Worm (Caenorhabditis elegans) whole organism, L1 larva: ENCODE data around the gene C34F6.12.

Experiments used
- C04F5.9 ChIP-seq: sonication (generic microtip); optimal IDR thresholded peaks from 2 replicates; lab custom pipeline; 2016; ENCODE audit warnings: missing genetic modification characterization, missing compliant biosample characterization
- C16A3.4 ChIP-seq: fragments of 150-350 bp; optimal IDR thresholded peaks from 2 replicates; lab custom pipeline; 2014; ENCODE audit warnings: missing biosample characterization, missing genetic modification characterization
- F16B12.6 ChIP-seq: fragments of 150-350 bp; optimal IDR thresholded peaks from 2 replicates; lab custom pipeline; 2014; ENCODE audit warnings: missing biosample characterization, missing genetic modification characterization
- aha-1 ChIP-seq: fragments of 150-350 bp; optimal IDR thresholded peaks from 2 replicates; lab custom pipeline; 2014; ENCODE audit warnings: missing biosample characterization, missing genetic modification characterization
- alr-1 ChIP-seq: fragments of 200-800 bp; sonication (Bioruptor generic); optimal IDR thresholded peaks from 2 replicates; lab custom pipeline; 2018; ENCODE audit warnings: borderline replicate concordance, mild to moderate bottlenecking, missing genetic modification characterization, missing compliant biosample characterization
- aly-2 ChIP-seq: fragments of 150-350 bp; optimal IDR thresholded peaks from 2 replicates; lab custom pipeline; 2014; ENCODE audit warnings: missing biosample characterization, missing genetic modification characterization
- ama-1 ChIP-seq: fragments of 150-350 bp; optimal IDR thresholded peaks from 2 replicates; lab custom pipeline; 2014
- blmp-1 ChIP-seq: fragments of 150-350 bp; optimal IDR thresholded peaks from 2 replicates; lab custom pipeline; 2014; ENCODE audit warnings: missing biosample characterization, missing genetic modification characterization
- ceh-63 ChIP-seq: fragments of 200-800 bp; sonication (Bioruptor generic); optimal IDR thresholded peaks from 2 replicates; lab custom pipeline; 2018; ENCODE audit warnings: mild to moderate bottlenecking, missing genetic modification characterization, missing compliant biosample characterization
- ceh-88 ChIP-seq: fragments of 200-800 bp; sonication (Bioruptor generic); IDR thresholded peaks from 2 replicates; pipeline ENCODE4 v1.3.6; 2022; ENCODE audit warnings: missing genetic modification characterization, missing compliant biosample characterization
- dpl-1 ChIP-seq, 3 experiments: fragments of 150-350 bp in 2 of 3; sonication (generic microtip) in 1 of 3; optimal IDR thresholded peaks; 2 replicates each; lab custom pipeline; 2014 to 2017; ENCODE audit warnings: missing biosample characterization in 3 of 3, missing genetic modification characterization in 3 of 3, missing genetic modification reagents in 3 of 3
- efl-1 ChIP-seq, 4 experiments: fragments of 150-350 bp; optimal IDR thresholded peaks in 3 of 4; peaks in 1 of 4; 1 replicate in 1 of 4; 2 replicates in 3 of 4; lab custom pipeline; 2014; ENCODE audit warnings: missing biosample characterization in 2 of 4, missing genetic modification characterization in 2 of 4, missing genetic modification reagents in 2 of 4
- efl-3 ChIP-seq: fragments of 200-800 bp; sonication (Bioruptor generic); optimal IDR thresholded peaks from 2 replicates; lab custom pipeline; 2018; ENCODE audit warnings: mild to moderate bottlenecking, missing genetic modification characterization, missing compliant biosample characterization
- egl-27 ChIP-seq, 2 experiments: fragments of 150-350 bp in 1 of 2; sonication (generic microtip); optimal IDR thresholded peaks; 3 replicates each; lab custom pipeline; 2017 to 2018; ENCODE audit warnings: missing biosample characterization in 2 of 2, missing genetic modification characterization in 2 of 2, missing genetic modification reagents in 2 of 2
- elt-2 ChIP-seq: sonication (generic microtip); optimal IDR thresholded peaks from 2 replicates; lab custom pipeline; 2016; ENCODE audit warnings: missing genetic modification characterization, mild to moderate bottlenecking, inconsistent platforms, missing compliant biosample characterization, missing genetic modification reagents
- elt-3 ChIP-seq, 6 experiments: fragments of 150-350 bp in 1 of 6; sonication (generic microtip); optimal IDR thresholded peaks; 2 replicates each; lab custom pipeline; 2017 to 2018; ENCODE audit warnings: missing biosample characterization in 6 of 6, missing genetic modification characterization in 6 of 6, inconsistent platforms in 1 of 6
- fkh-10 ChIP-seq: sonication (generic microtip); optimal IDR thresholded peaks from 2 replicates; lab custom pipeline; 2017; ENCODE audit warnings: missing biosample characterization, missing genetic modification reagents, missing genetic modification characterization
- fkh-4 ChIP-seq: sonication (generic microtip); optimal IDR thresholded peaks from 2 replicates; lab custom pipeline; 2016; ENCODE audit warnings: missing compliant biosample characterization, missing genetic modification characterization, borderline replicate concordance
- fkh-8 ChIP-seq: sonication (generic microtip); optimal IDR thresholded peaks from 2 replicates; lab custom pipeline; 2016; ENCODE audit warnings: mild to moderate bottlenecking, missing genetic modification characterization, missing compliant biosample characterization
- fos-1 ChIP-seq: fragments of 150-350 bp; optimal IDR thresholded peaks from 2 replicates; lab custom pipeline; 2014; ENCODE audit warnings: missing biosample characterization, missing genetic modification characterization
- grh-1 ChIP-seq: fragments of 200-800 bp; sonication (Bioruptor generic); IDR thresholded peaks from 2 replicates; pipeline ENCODE4 v1.3.6; 2022; ENCODE audit warnings: missing genetic modification reagents, missing genetic modification characterization, missing compliant biosample characterization
- hlh-17 ChIP-seq: fragments of 200-800 bp; sonication (Bioruptor generic); optimal IDR thresholded peaks from 2 replicates; lab custom pipeline; 2018; ENCODE audit warnings: missing genetic modification characterization, mild to moderate bottlenecking, missing compliant biosample characterization, moderate library complexity, borderline replicate concordance
- hpl-2 ChIP-seq: fragments of 150-350 bp; optimal IDR thresholded peaks from 2 replicates; lab custom pipeline; 2014; ENCODE audit warnings: missing biosample characterization, missing genetic modification reagents, missing genetic modification characterization
- irx-1 ChIP-seq: sonication (generic microtip); optimal IDR thresholded peaks from 2 replicates; lab custom pipeline; 2016; ENCODE audit warnings: missing genetic modification characterization, missing compliant biosample characterization
- lin-13 ChIP-seq: fragments of 150-350 bp; optimal IDR thresholded peaks from 2 replicates; lab custom pipeline; 2014; ENCODE audit warnings: missing biosample characterization, missing genetic modification reagents, missing genetic modification characterization
- lin-39 ChIP-seq: fragments of 150-350 bp; optimal IDR thresholded peaks from 2 replicates; lab custom pipeline; 2014; ENCODE audit warnings: missing biosample characterization, missing genetic modification reagents, missing genetic modification characterization
- lsy-2 ChIP-seq, 2 experiments: fragments of 150-350 bp; optimal IDR thresholded peaks; 2 replicates each; lab custom pipeline; 2014; ENCODE audit warnings: missing biosample characterization in 2 of 2, missing genetic modification characterization in 2 of 2
- mdl-1 ChIP-seq, 2 experiments: fragments of 150-350 bp; optimal IDR thresholded peaks; 2 replicates each; lab custom pipeline; 2014 to 2017; ENCODE audit warnings: missing biosample characterization in 2 of 2, missing genetic modification characterization in 2 of 2, inconsistent platforms in 1 of 2
- mep-1 ChIP-seq: fragments of 150-350 bp; optimal IDR thresholded peaks from 2 replicates; lab custom pipeline; 2014; ENCODE audit warnings: missing biosample characterization, missing genetic modification characterization
- nhr-12 ChIP-seq: sonication (generic microtip); optimal IDR thresholded peaks from 2 replicates; lab custom pipeline; 2017; ENCODE audit warnings: missing biosample characterization, missing genetic modification characterization
- nhr-237 ChIP-seq: fragments of 150-350 bp; optimal IDR thresholded peaks from 2 replicates; lab custom pipeline; 2014; ENCODE audit warnings: missing biosample characterization, missing genetic modification characterization
- nhr-28 ChIP-seq: fragments of 150-350 bp; optimal IDR thresholded peaks from 2 replicates; lab custom pipeline; 2014; ENCODE audit warnings: missing biosample characterization, missing genetic modification characterization
- nhr-47 ChIP-seq: sonication (generic microtip); optimal IDR thresholded peaks from 2 replicates; lab custom pipeline; 2016; ENCODE audit warnings: mild to moderate bottlenecking, missing genetic modification characterization, moderate library complexity, missing compliant biosample characterization
- nhr-76 ChIP-seq: sonication (generic microtip); optimal IDR thresholded peaks from 2 replicates; lab custom pipeline; 2017; ENCODE audit warnings: missing biosample characterization, missing genetic modification characterization
- nhr-84 ChIP-seq: sonication (generic microtip); optimal IDR thresholded peaks from 2 replicates; lab custom pipeline; 2017; ENCODE audit warnings: missing biosample characterization, missing genetic modification characterization
- nhr-85 ChIP-seq: sonication (generic microtip); peaks from one replicate; lab custom pipeline; 2016; ENCODE audit warnings: missing genetic modification characterization, inconsistent platforms, missing compliant biosample characterization
- pax-3 ChIP-seq: fragments of 200-800 bp; sonication (Bioruptor generic); optimal IDR thresholded peaks from 2 replicates; lab custom pipeline; 2018; ENCODE audit warnings: mild to moderate bottlenecking, missing genetic modification characterization, moderate library complexity, missing compliant biosample characterization
- pqm-1 ChIP-seq: sonication (generic microtip); optimal IDR thresholded peaks from 3 replicates; lab custom pipeline; 2017; ENCODE audit warnings: missing biosample characterization, missing genetic modification characterization
- rnt-1 ChIP-seq: sonication (generic microtip); optimal IDR thresholded peaks from 2 replicates; lab custom pipeline; 2016; ENCODE audit warnings: mild to moderate bottlenecking, missing genetic modification characterization, moderate library complexity, missing compliant biosample characterization
- skn-1 ChIP-seq: fragments of 150-350 bp; optimal IDR thresholded peaks from 2 replicates; lab custom pipeline; 2014; ENCODE audit warnings: missing biosample characterization, missing genetic modification characterization
- snpc-4 ChIP-seq: fragments of 150-350 bp; optimal IDR thresholded peaks from 2 replicates; lab custom pipeline; 2014; ENCODE audit warnings: missing biosample characterization, missing genetic modification characterization
- snu-23 ChIP-seq: sonication (generic microtip); optimal IDR thresholded peaks from 2 replicates; lab custom pipeline; 2016; ENCODE audit warnings: missing genetic modification characterization, missing compliant biosample characterization
- sptf-1 ChIP-seq: fragments of 150-350 bp; optimal IDR thresholded peaks from 2 replicates; lab custom pipeline; 2014; ENCODE audit warnings: missing biosample characterization, missing genetic modification characterization
- sup-37 ChIP-seq: fragments of 200-800 bp; sonication (Bioruptor generic); optimal IDR thresholded peaks from 2 replicates; lab custom pipeline; 2018; ENCODE audit warnings: mild to moderate bottlenecking, missing genetic modification characterization, missing compliant biosample characterization
- swsn-7 ChIP-seq: sonication (generic microtip); optimal IDR thresholded peaks from 2 replicates; lab custom pipeline; 2016; ENCODE audit warnings: missing genetic modification characterization, missing compliant biosample characterization
- tbx-2 ChIP-seq: sonication (generic microtip); optimal IDR thresholded peaks from 2 replicates; lab custom pipeline; 2016; ENCODE audit warnings: missing genetic modification characterization, missing compliant biosample characterization
- tlp-1 ChIP-seq: fragments of 150-350 bp; optimal IDR thresholded peaks from 2 replicates; lab custom pipeline; 2014; ENCODE audit warnings: missing biosample characterization, missing genetic modification characterization
- unc-62 ChIP-seq: fragments of 150-350 bp; optimal IDR thresholded peaks from 2 replicates; lab custom pipeline; 2014; ENCODE audit warnings: missing biosample characterization, missing genetic modification reagents, missing genetic modification characterization
- unc-86 ChIP-seq: sonication (generic microtip); optimal IDR thresholded peaks from 2 replicates; lab custom pipeline; 2016; ENCODE audit warnings: missing genetic modification characterization, missing compliant biosample characterization
- unc-98 ChIP-seq: fragments of 200-800 bp; sonication (Bioruptor generic); IDR thresholded peaks from 2 replicates; pipeline ENCODE4 v1.3.6; 2022; ENCODE audit warnings: missing genetic modification characterization, missing compliant biosample characterization
- xbp-1 ChIP-seq: sonication (generic microtip); optimal IDR thresholded peaks from 2 replicates; lab custom pipeline; 2016; ENCODE audit warnings: missing genetic modification characterization, missing compliant biosample characterization
- ztf-11 ChIP-seq, 2 experiments: sonication (generic microtip); optimal IDR thresholded peaks; 2 replicates each; lab custom pipeline; 2016 to 2017; ENCODE audit warnings: missing genetic modification characterization in 2 of 2, missing biosample characterization in 1 of 2, missing compliant biosample characterization in 1 of 2
- ztf-4 ChIP-seq: fragments of 150-350 bp; optimal IDR thresholded peaks from 2 replicates; lab custom pipeline; 2014; ENCODE audit warnings: missing biosample characterization, missing genetic modification characterization

Gene C34F6.12

ce11 chrX:11206953-11207352 lies 19.5 kb downstream of the C34F6.12 start, which contains the start of gene hst-2 (continued):
- peak; percentile 67 for TF ChIP-seq ztf-4 (tag; lab: Kevin White, UChicago)
- no peak for TF ChIP-seq nhr-84 (tag; lab: Kevin White, UChicago)
- TF ChIP-seq fkh-10 (GFP tag; lab: Kevin White, UChicago): peak; percentile 68
- peak; percentile 76 for TF ChIP-seq fkh-8 (tag; lab: Kevin White, UChicago)
- peak; percentile 73 to 82 (median 77) for TF ChIP-seq dpl-1 (GFP tag; optimal IDR thresholded peaks at IDR 0.05; lab: Kevin White, UChicago)
- TF ChIP-seq pax-3: peak; percentile 76
- TF ChIP-seq alr-1 (tag; lab: Kevin White, UChicago): no peak
- TF ChIP-seq efl-3 (GFP tag; lab: Kevin White, UChicago): peak; percentile 55
- TF ChIP-seq pqm-1 (tag; lab: Kevin White, UChicago): no peak
- peak; percentile 90 for TF ChIP-seq C16A3.4 (tag; lab: Kevin White, UChicago)
- TF ChIP-seq efl-1 (optimal IDR thresholded peaks at IDR 0.05; lab: Kevin White, UChicago): peak; percentile 82 to 84
- TF ChIP-seq efl-1 (GFP tag; optimal IDR thresholded peaks at IDR 0.05 in 1 of 2; lab: Kevin White, UChicago): peak; percentile 68 to 97
- TF ChIP-seq lin-39: peak; percentile 97
- TF ChIP-seq irx-1 (tag; lab: Kevin White, UChicago): peak; percentile 97
- TF ChIP-seq ztf-11 (tag; optimal IDR thresholded peaks at IDR 0.05; lab: Kevin White, UChicago): peak in 1 of 2 experiments; percentile 75
- TF ChIP-seq unc-98 (GFP tag; lab: Robert Waterston, UW): no peak
- no peak for TF ChIP-seq egl-27 (tag; optimal IDR thresholded peaks at IDR 0.05; lab: Kevin White, UChicago)
- peak; percentile 86 for TF ChIP-seq aha-1 (tag; lab: Kevin White, UChicago)
- peak; percentile 97 for TF ChIP-seq tbx-2 (tag; lab: Kevin White, UChicago)
- no peak for TF ChIP-seq nhr-28 (tag; lab: Kevin White, UChicago)
- TF ChIP-seq nhr-76 (tag; lab: Kevin White, UChicago): no peak
- peak; percentile 90 for TF ChIP-seq elt-2 (tag; lab: Kevin White, UChicago)
- TF ChIP-seq sptf-1 (tag; lab: Kevin White, UChicago): no peak
- peak; percentile 99 for TF ChIP-seq mep-1 (tag; lab: Kevin White, UChicago)
- TF ChIP-seq C04F5.9 (tag; lab: Kevin White, UChicago): peak; percentile 68
- TF ChIP-seq unc-62: no peak
- peak; percentile 86 for TF ChIP-seq sup-37 (GFP tag; lab: Kevin White, UChicago)
- peak; percentile 98 for TF ChIP-seq nhr-85 (tag; lab: Kevin White, UChicago)
- peak; percentile 80 for TF ChIP-seq ceh-88 (GFP tag; lab: Robert Waterston, UW)
- peak; percentile 57 for TF ChIP-seq fkh-4 (tag; lab: Kevin White, UChicago)
- no peak for TF ChIP-seq ceh-63 (GFP tag; lab: Kevin White, UChicago)
- peak; percentile 73 for TF ChIP-seq F16B12.6
- TF ChIP-seq snu-23 (GFP tag; lab: Kevin White, UChicago): peak; percentile 96
- TF ChIP-seq aly-2 (tag; lab: Kevin White, UChicago): peak; percentile 76
- peak; percentile 90 for TF ChIP-seq unc-86 (tag; lab: Kevin White, UChicago)
- peak; percentile 96 for TF ChIP-seq nhr-47 (tag; lab: Kevin White, UChicago)
- peak; percentile 1 for TF ChIP-seq ama-1 (lab: Kevin White, UChicago)
- TF ChIP-seq nhr-12 (tag; lab: Kevin White, UChicago): no peak
- TF ChIP-seq skn-1 (tag; lab: Kevin White, UChicago): peak; percentile 70
- TF ChIP-seq mdl-1 (tag; optimal IDR thresholded peaks at IDR 0.05; lab: Kevin White, UChicago): peak in 1 of 2 experiments; percentile 85
- TF ChIP-seq snpc-4 (tag; lab: Kevin White, UChicago): peak; percentile 71
- peak; percentile 94 for TF ChIP-seq grh-1 (GFP tag; lab: Robert Waterston, UW)
- TF ChIP-seq lsy-2 (tag; optimal IDR thresholded peaks at IDR 0.05; lab: Kevin White, UChicago): peak; percentile 91 to 93
- TF ChIP-seq nhr-237 (tag; lab: Kevin White, UChicago): peak; percentile 24
- peak; percentile 80 for TF ChIP-seq hpl-2 (GFP tag; lab: Kevin White, UChicago)
- peak; percentile 94 for TF ChIP-seq swsn-7 (tag; lab: Kevin White, UChicago)
- TF ChIP-seq blmp-1 (tag; lab: Kevin White, UChicago): peak; percentile 83
- TF ChIP-seq xbp-1 (tag; lab: Kevin White, UChicago): peak; percentile 93
- TF ChIP-seq rnt-1 (tag; lab: Kevin White, UChicago): peak; percentile 95
- peak; percentile 87 for TF ChIP-seq fos-1
- peak in 3 of 6 experiments; percentile 38 to 84 (median 84) for TF ChIP-seq elt-3 (tag; optimal IDR thresholded peaks at IDR 0.05; lab: Kevin White, UChicago)
- no peak for TF ChIP-seq hlh-17 (GFP tag; lab: Kevin White, UChicago)
- TF ChIP-seq tlp-1 (tag; lab: Kevin White, UChicago): no peak
- peak; percentile 81 for TF ChIP-seq lin-13
